Fruit fly (Drosophila melanogaster): Measurements from ENCODE around the gene eff.

DNA sequence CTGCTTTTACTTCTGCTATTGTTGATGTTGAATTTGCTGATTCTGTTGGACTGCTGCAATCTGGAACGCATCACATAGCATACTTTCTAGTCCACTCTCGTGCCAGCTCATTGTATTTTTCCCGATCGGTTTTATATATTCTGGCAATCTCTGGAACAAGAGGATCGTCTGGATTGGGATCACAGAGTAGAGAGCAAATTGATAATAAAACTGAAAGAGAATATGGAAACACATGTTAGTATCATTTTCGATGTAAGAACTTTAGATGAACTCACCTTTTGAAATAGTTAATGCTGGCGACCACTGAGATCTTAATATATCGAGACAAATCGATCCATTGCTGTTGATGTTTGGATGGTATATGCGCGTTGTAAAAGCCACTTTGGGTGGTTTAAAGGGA is 7.7 kb downstream of the eff start:
- TF ChIP-seq Crg-1 (GFP tag; optimal IDR thresholded peaks at IDR 0.05) (no peak), Hr96 (GFP tag; optimal IDR thresholded peaks at IDR 0.05) (no peak), CG11617 (GFP tag; optimal IDR thresholded peaks at IDR 0.05) (no peak), Clk (GFP tag; optimal IDR thresholded peaks at IDR 0.05) (no peak), CG14711 (tag; optimal IDR thresholded peaks at IDR 0.05) (no peak), pad (GFP tag; optimal IDR thresholded peaks at IDR 0.05) (no peak)

Measured in whole organism, adult.